Worm (Caenorhabditis elegans) whole organism, L2 larva: ENCODE measurements around the gene col-155.

Experiments used
- alr-1 ChIP-seq: fragments of 150-350 bp; optimal IDR thresholded peaks from 2 replicates; lab custom pipeline; 2014; ENCODE audit warnings: missing biosample characterization, missing genetic modification characterization
- ama-1 ChIP-seq: fragments of 150-350 bp; optimal IDR thresholded peaks from 2 replicates; lab custom pipeline; 2018; ENCODE audit warnings: inconsistent platforms
- blmp-1 ChIP-seq: sonication (generic microtip); optimal IDR thresholded peaks from 2 replicates; lab custom pipeline; 2017; ENCODE audit warnings: missing genetic modification characterization, mild to moderate bottlenecking, missing compliant biosample characterization, antibody characterized with exemption, moderate library complexity; ENCODE audit not compliant: insufficient read depth
- egl-27 ChIP-seq: sonication (generic microtip); optimal IDR thresholded peaks from 3 replicates; lab custom pipeline; 2017; ENCODE audit warnings: missing biosample characterization, missing genetic modification reagents, missing genetic modification characterization
- lin-11 ChIP-seq: fragments of 150-350 bp; sonication (generic microtip); optimal IDR thresholded peaks from 2 replicates; lab custom pipeline; 2014; ENCODE audit warnings: missing biosample characterization, missing genetic modification characterization, inconsistent platforms, mixed read lengths
- lin-39 ChIP-seq: fragments of 150-350 bp; optimal IDR thresholded peaks from 2 replicates; lab custom pipeline; 2014; ENCODE audit warnings: missing biosample characterization, missing genetic modification reagents, missing genetic modification characterization
- nhr-237 ChIP-seq: fragments of 150-350 bp; optimal IDR thresholded peaks from 2 replicates; lab custom pipeline; 2014; ENCODE audit warnings: missing biosample characterization, missing genetic modification characterization
- nhr-25 ChIP-seq: fragments of 150-350 bp; sonication (generic microtip); optimal IDR thresholded peaks from 3 replicates; lab custom pipeline; 2014; ENCODE audit warnings: missing biosample characterization, missing genetic modification characterization
- peb-1 ChIP-seq: fragments of 150-350 bp; optimal IDR thresholded peaks from 2 replicates; lab custom pipeline; 2014; ENCODE audit warnings: missing biosample characterization, missing genetic modification characterization
- snpc-4 ChIP-seq: fragments of 150-350 bp; optimal IDR thresholded peaks from 2 replicates; lab custom pipeline; 2014; ENCODE audit warnings: missing biosample characterization, missing genetic modification characterization
- unc-39 ChIP-seq: fragments of 150-350 bp; optimal IDR thresholded peaks from 2 replicates; lab custom pipeline; 2014; ENCODE audit warnings: missing biosample characterization, missing genetic modification characterization
- unc-62 ChIP-seq: fragments of 150-350 bp; optimal IDR thresholded peaks from 2 replicates; lab custom pipeline; 2014; ENCODE audit warnings: missing biosample characterization, missing genetic modification reagents, missing genetic modification characterization
- zag-1 ChIP-seq: fragments of 150-350 bp; optimal IDR thresholded peaks from 2 replicates; lab custom pipeline; 2014; ENCODE audit warnings: missing biosample characterization, missing genetic modification characterization
- ztf-11 ChIP-seq: sonication (generic microtip); optimal IDR thresholded peaks from 2 replicates; lab custom pipeline; 2017; ENCODE audit warnings: missing biosample characterization, missing genetic modification characterization

ce11 chrV:11385060-11385459, 4.6 kb downstream of the col-155 start, which contains the start of gene col-154:
- no peak for TF ChIP-seq nhr-25 (tag; lab: Kevin White, UChicago)
- TF ChIP-seq ztf-11 (tag; lab: Kevin White, UChicago): no peak
- no peak for TF ChIP-seq egl-27 (tag; lab: Kevin White, UChicago)
- no peak for TF ChIP-seq lin-11 (tag; lab: Kevin White, UChicago)
- TF ChIP-seq zag-1: no peak
- TF ChIP-seq lin-39: no peak
- TF ChIP-seq nhr-237 (tag; lab: Kevin White, UChicago): no peak
- TF ChIP-seq unc-39: no peak
- TF ChIP-seq ama-1 (lab: Kevin White, UChicago): no peak
- no peak for TF ChIP-seq blmp-1
- no peak for TF ChIP-seq unc-62
- no peak for TF ChIP-seq snpc-4 (tag; lab: Kevin White, UChicago)
- TF ChIP-seq peb-1 (tag; lab: Kevin White, UChicago): no peak
- no peak for TF ChIP-seq alr-1 (tag; lab: Kevin White, UChicago)
